Worm (Caenorhabditis elegans): ENCODE results near the gene ZK1067.3.

DNA sequence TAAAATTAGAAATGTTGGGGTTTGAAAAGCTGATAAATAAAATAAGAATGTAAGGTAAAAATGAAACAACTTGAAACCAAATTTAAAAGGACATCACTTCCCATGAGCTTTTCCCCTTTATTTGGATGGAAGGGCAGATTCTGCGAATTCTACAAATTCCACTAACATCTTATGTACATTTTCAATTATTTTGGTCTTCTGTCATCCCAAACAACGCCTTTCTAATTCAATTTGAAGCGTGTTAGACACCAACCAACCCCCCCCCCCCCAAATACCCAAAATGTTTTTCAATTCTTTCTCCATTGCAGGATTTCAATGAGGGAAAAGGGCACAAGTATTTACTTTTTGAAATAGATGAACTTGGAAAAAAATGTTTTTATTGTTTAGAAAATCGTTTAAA is 42.6 kb downstream of the ZK1067.3 start:
- TF ChIP-seq him-1 (tag; optimal IDR thresholded peaks at IDR 0.05) (no peak), W03F9.2 (tag; optimal IDR thresholded peaks at IDR 0.05) (no peak), dao-5 (tag; optimal IDR thresholded peaks at IDR 0.05) (no peak)
